Fruit fly (Drosophila melanogaster) whole organism, wandering third instar larva: ENCODE results near the gene Iyd.

ENCODE experiments used
- Abd-B ChIP-seq: fragments of >200 bp; optimal IDR thresholded peaks from 2 replicates; lab custom pipeline; 2017; ENCODE audit warnings: missing biosample characterization, missing genetic modification characterization
- CrebA ChIP-seq: fragments of 200-800 bp; sonication (Bioruptor generic); optimal IDR thresholded peaks from 2 replicates; lab custom pipeline; 2016; ENCODE audit warnings: missing biosample characterization, mild to moderate bottlenecking, missing genetic modification characterization, borderline replicate concordance
- Dfd ChIP-seq: fragments of >200 bp; optimal IDR thresholded peaks from 2 replicates; lab custom pipeline; 2017; ENCODE audit warnings: missing biosample characterization, missing genetic modification characterization
- Dif ChIP-seq: fragments of 200-275, 200-300 bp; sonication (Bioruptor generic); optimal IDR thresholded peaks from 2 replicates; lab custom pipeline; 2018; ENCODE audit warnings: missing biosample characterization, missing genetic modification characterization; ENCODE audit not compliant: partially characterized antibody
- GATAd ChIP-seq: sonication (Bioruptor generic); optimal IDR thresholded peaks from 2 replicates; lab custom pipeline; 2016; ENCODE audit warnings: missing biosample characterization, missing genetic modification characterization
- Hnf4 ChIP-seq: fragments of 200-800 bp; sonication (Bioruptor generic); optimal IDR thresholded peaks from 2 replicates; lab custom pipeline; 2016; ENCODE audit warnings: missing biosample characterization, mild to moderate bottlenecking, missing genetic modification characterization
- Hr78 ChIP-seq: fragments of >200 bp; optimal IDR thresholded peaks from 2 replicates; lab custom pipeline; 2017; ENCODE audit warnings: missing biosample characterization, missing genetic modification characterization
- Hr83 ChIP-seq: fragments of 200-300 bp; sonication (Bioruptor generic); optimal IDR thresholded peaks from 2 replicates; lab custom pipeline; 2016; ENCODE audit warnings: missing biosample characterization, mild to moderate bottlenecking, missing genetic modification characterization, moderate library complexity; ENCODE audit not compliant: poor library complexity, severe bottlenecking
- Jra ChIP-seq: sonication (Bioruptor generic); optimal IDR thresholded peaks from 2 replicates; lab custom pipeline; 2016; ENCODE audit warnings: missing biosample characterization, missing genetic modification characterization
- Myc ChIP-seq: fragments of >200 bp; optimal IDR thresholded peaks from 2 replicates; lab custom pipeline; 2017
- N ChIP-seq: fragments of >200 bp; optimal IDR thresholded peaks from 2 replicates; lab custom pipeline; 2018; ENCODE audit warnings: missing biosample characterization, missing external identifiers, missing genetic modification characterization
- OdsH ChIP-seq: fragments of 200-800 bp; sonication (Bioruptor generic); optimal IDR thresholded peaks from 2 replicates; lab custom pipeline; 2016; ENCODE audit warnings: missing biosample characterization, mild to moderate bottlenecking, missing genetic modification characterization
- Rel ChIP-seq, 2 experiments: fragments of 200-800 bp; sonication (Bioruptor generic) in 1 of 2; optimal IDR thresholded peaks; 2 replicates in 1 of 2; 3 replicates in 1 of 2; lab custom pipeline; 2016 to 2019; ENCODE audit warnings: mild to moderate bottlenecking in 2 of 2, missing biosample characterization in 2 of 2, missing genetic modification characterization in 2 of 2, moderate library complexity in 1 of 2
- Sp1 ChIP-seq: fragments of 200-800 bp; sonication (Bioruptor generic); optimal IDR thresholded peaks from 3 replicates; lab custom pipeline; 2019; ENCODE audit warnings: missing biosample characterization, mild to moderate bottlenecking, missing genetic modification characterization, moderate library complexity
- Vsx2 ChIP-seq: fragments of 200-300, 225-300 bp; sonication (Bioruptor generic); optimal IDR thresholded peaks from 2 replicates; lab custom pipeline; 2018; ENCODE audit warnings: missing biosample characterization, missing genetic modification characterization; ENCODE audit not compliant: partially characterized antibody
- br ChIP-seq: fragments of 200-800 bp; sonication (Bioruptor generic); optimal IDR thresholded peaks from 2 replicates; lab custom pipeline; 2016; ENCODE audit warnings: missing biosample characterization, missing genetic modification characterization
- brk ChIP-seq: fragments of 200-800 bp; sonication (Bioruptor generic); optimal IDR thresholded peaks from 2 replicates; lab custom pipeline; 2016; ENCODE audit warnings: missing biosample characterization, mild to moderate bottlenecking, missing genetic modification characterization
- dl ChIP-seq, 2 experiments: fragments of 175-275, 200-275 bp in 1 of 2; fragments of 200-275 bp in 1 of 2; sonication (Bioruptor generic); optimal IDR thresholded peaks; lab custom pipeline; 2018; ENCODE audit warnings: mild to moderate bottlenecking in 2 of 2, missing biosample characterization in 2 of 2, missing genetic modification characterization in 2 of 2, moderate library complexity in 2 of 2; ENCODE audit not compliant: partially characterized antibody in 2 of 2, insufficient read depth in 1 of 2
- dmrt93B ChIP-seq: fragments of 200-800 bp; sonication (Bioruptor generic); optimal IDR thresholded peaks from 2 replicates; lab custom pipeline; 2018; ENCODE audit warnings: missing biosample characterization, mild to moderate bottlenecking, missing genetic modification characterization
- dsf ChIP-seq: sonication (Bioruptor generic); optimal IDR thresholded peaks from 2 replicates; lab custom pipeline; 2016; ENCODE audit warnings: missing biosample characterization, missing genetic modification characterization, borderline replicate concordance
- ey ChIP-seq: fragments of 200-800 bp; sonication (Bioruptor generic); optimal IDR thresholded peaks from 2 replicates; lab custom pipeline; 2016; ENCODE audit warnings: missing biosample characterization, missing genetic modification characterization
- foxo ChIP-seq, 2 experiments: fragments of 200-800 bp; sonication (Bioruptor generic); optimal IDR thresholded peaks; 2 replicates in 1 of 2; 3 replicates in 1 of 2; lab custom pipeline; 2016 to 2017; ENCODE audit warnings: missing biosample characterization in 2 of 2, missing genetic modification characterization in 2 of 2
- fru ChIP-seq: fragments of 200-800 bp; sonication (Bioruptor generic); optimal IDR thresholded peaks from 3 replicates; lab custom pipeline; 2016; ENCODE audit warnings: missing biosample characterization, mild to moderate bottlenecking, missing genetic modification characterization
- jim ChIP-seq: fragments of 175-275, 200-325 bp; sonication (Bioruptor generic); optimal IDR thresholded peaks from 2 replicates; lab custom pipeline; 2016; ENCODE audit warnings: missing biosample characterization, mild to moderate bottlenecking, missing genetic modification characterization
- lola ChIP-seq: fragments of >200 bp; optimal IDR thresholded peaks from 2 replicates; lab custom pipeline; 2017; ENCODE audit warnings: missing biosample characterization, missing genetic modification characterization
- pan ChIP-seq: fragments of >200 bp; optimal IDR thresholded peaks from 2 replicates; lab custom pipeline; 2017
- psq ChIP-seq: fragments of 200-800 bp; sonication (Bioruptor generic); optimal IDR thresholded peaks from 3 replicates; lab custom pipeline; 2017; ENCODE audit warnings: missing biosample characterization, mild to moderate bottlenecking, missing genetic modification characterization, moderate library complexity
- rgr ChIP-seq: fragments of 200-800 bp; sonication (Bioruptor generic); optimal IDR thresholded peaks from 3 replicates; lab custom pipeline; 2016; ENCODE audit warnings: missing biosample characterization, mild to moderate bottlenecking, missing genetic modification characterization
- sage ChIP-seq: fragments of 200-800 bp; sonication (Bioruptor generic); optimal IDR thresholded peaks from 2 replicates; lab custom pipeline; 2016; ENCODE audit warnings: missing biosample characterization, mild to moderate bottlenecking, missing genetic modification characterization
- sv ChIP-seq: fragments of 200-800 bp; sonication (Bioruptor generic); optimal IDR thresholded peaks from 3 replicates; lab custom pipeline; 2016; ENCODE audit warnings: missing biosample characterization, missing genetic modification characterization
- tai ChIP-seq: sonication (Bioruptor generic); optimal IDR thresholded peaks from 2 replicates; lab custom pipeline; 2016; ENCODE audit warnings: missing biosample characterization, missing genetic modification characterization
- usp ChIP-seq: fragments of >200 bp; optimal IDR thresholded peaks from 2 replicates; lab custom pipeline; 2017; ENCODE audit warnings: missing biosample characterization, missing genetic modification characterization
- woc ChIP-seq: sonication (Bioruptor generic); optimal IDR thresholded peaks from 2 replicates; lab custom pipeline; 2016; ENCODE audit warnings: missing biosample characterization, mild to moderate bottlenecking, missing genetic modification characterization

The Iyd gene

DNA sequence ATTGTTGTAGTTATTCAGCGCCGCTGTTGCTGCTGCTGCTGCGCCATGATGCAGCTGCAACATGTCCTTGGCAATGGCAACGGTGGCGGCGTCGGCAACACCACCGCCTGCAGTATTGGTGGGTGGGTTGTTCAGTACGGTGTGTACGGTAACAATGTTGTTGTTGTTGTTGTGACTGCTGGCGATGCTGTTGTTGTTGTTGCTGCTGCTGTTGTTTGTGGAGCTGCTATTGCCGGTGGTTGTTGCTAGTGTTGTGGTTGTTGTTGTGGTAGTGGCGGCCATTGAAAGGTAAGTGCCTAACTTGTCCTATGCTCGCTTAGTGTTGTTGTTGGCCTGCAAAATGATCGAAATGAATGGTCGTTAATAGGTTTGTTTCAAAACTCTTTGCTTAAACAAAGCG, 21.7 kb upstream of the Iyd start:
- no peak for TF ChIP-seq Hnf4 (GFP tag; lab: Kevin White, UChicago)
- TF ChIP-seq fru, result no peak
- TF ChIP-seq dl (GFP tag; optimal IDR thresholded peaks at IDR 0.05; lab: Kevin White, UChicago; ENCODE audit: insufficient read depth in 1 of 2, partially characterized antibody in 2 of 2), result no peak
- no peak for TF ChIP-seq OdsH (GFP tag; lab: Kevin White, UChicago)
- no peak for TF ChIP-seq usp (GFP tag; lab: Kevin White, UChicago)
- TF ChIP-seq tai (GFP tag; lab: Kevin White, UChicago), result no peak
- TF ChIP-seq CrebA (GFP tag; lab: Kevin White, UChicago), result no peak
- TF ChIP-seq pan (lab: Kevin White, UChicago), result no peak
- no peak for TF ChIP-seq sage (GFP tag; lab: Kevin White, UChicago)
- no peak for TF ChIP-seq woc
- no peak for TF ChIP-seq Rel (GFP tag; optimal IDR thresholded peaks at IDR 0.05; lab: Kevin White, UChicago)
- TF ChIP-seq Rel (tag; optimal IDR thresholded peaks at IDR 0.05; lab: Kevin White, UChicago), result no peak
- no peak for TF ChIP-seq jim
- no peak for TF ChIP-seq foxo (GFP tag; optimal IDR thresholded peaks at IDR 0.05; lab: Kevin White, UChicago)
- TF ChIP-seq dsf, result no peak
- TF ChIP-seq sv (GFP tag; lab: Kevin White, UChicago), result no peak
- no peak for TF ChIP-seq Jra (GFP tag; lab: Kevin White, UChicago)
- TF ChIP-seq dmrt93B (GFP tag; lab: Kevin White, UChicago), result no peak
- no peak for TF ChIP-seq brk (GFP tag; lab: Kevin White, UChicago)
- TF ChIP-seq Dif (GFP tag; lab: Kevin White, UChicago), result no peak
- no peak for TF ChIP-seq Hr83

DNA sequence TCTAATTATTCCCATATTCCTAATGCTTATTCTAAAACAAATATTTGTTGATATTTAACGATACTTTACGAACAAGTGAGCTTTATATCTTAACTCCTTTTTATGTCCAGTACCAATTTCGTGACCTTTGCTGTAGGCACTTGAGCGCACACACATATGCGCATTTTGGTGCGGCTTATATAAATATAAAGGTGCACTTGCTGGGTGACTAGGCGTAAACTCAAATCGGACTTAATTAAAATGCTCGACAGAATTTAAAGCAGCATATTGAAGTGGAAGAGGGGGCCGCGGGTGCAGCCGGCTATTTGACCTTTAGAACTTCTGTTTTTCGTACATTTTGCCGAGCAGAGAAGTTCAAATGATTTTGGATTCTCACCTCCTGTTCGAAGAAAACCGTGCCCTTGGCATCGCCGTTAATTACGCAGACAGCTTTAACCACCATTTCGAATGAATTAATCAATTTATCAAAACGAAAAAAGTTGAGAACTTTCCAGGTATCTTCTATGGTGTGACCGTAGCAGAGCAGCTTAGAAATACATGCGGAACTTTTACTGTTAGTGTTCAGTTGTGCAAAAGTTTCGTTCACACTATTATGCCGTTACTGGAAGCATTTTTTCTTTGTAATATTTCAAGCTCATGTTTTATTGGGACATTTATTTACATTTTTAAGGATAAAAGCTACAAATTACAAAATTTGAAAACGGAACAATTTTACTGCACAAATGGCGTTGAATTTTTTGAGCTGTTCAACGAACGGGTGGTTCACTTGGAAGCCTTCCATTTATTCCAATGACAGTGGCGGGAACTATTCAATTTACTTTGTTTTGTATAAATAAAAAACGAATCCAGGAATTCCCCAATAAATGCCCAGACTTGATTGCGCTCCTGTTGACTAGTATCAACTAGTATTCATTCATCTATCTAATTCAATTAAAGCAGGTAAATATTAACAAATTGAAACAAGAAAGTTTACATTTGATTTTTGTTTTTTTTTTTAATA, 17.5 kb upstream of the Iyd start, which contains the start of gene Sod1:
Gene Sod1 (minus strand): TSS at position 543 of the 1,000 bp plus-strand sequence.
- TF ChIP-seq CrebA (GFP tag; lab: Kevin White, UChicago) (no peak), dmrt93B (GFP tag; lab: Kevin White, UChicago) (no peak), br (GFP tag; lab: Kevin White, UChicago) (peak; percentile 32), Jra (GFP tag; lab: Kevin White, UChicago) (no peak), lola (GFP tag; lab: Kevin White, UChicago) (peak; percentile 6), Hnf4 (GFP tag; lab: Kevin White, UChicago) (peak; percentile 89), Myc (lab: Kevin White, UChicago) (no peak), woc (no peak), brk (GFP tag; lab: Kevin White, UChicago) (no peak), Hr83 (peak; percentile 26), fru (no peak), Vsx2 (GFP tag; lab: Kevin White, UChicago) (no peak), GATAd (GFP tag; lab: Kevin White, UChicago) (no peak), pan (lab: Kevin White, UChicago) (no peak), rgr (GFP tag; lab: Kevin White, UChicago) (peak; percentile 19), Rel (GFP tag; optimal IDR thresholded peaks at IDR 0.05; lab: Kevin White, UChicago) (no peak), Rel (tag; optimal IDR thresholded peaks at IDR 0.05; lab: Kevin White, UChicago) (peak; percentile 79), Abd-B (GFP tag; lab: Kevin White, UChicago) (no peak)
- TF ChIP-seq, all 38 proteins: peak for 6

dm6 chr3L:11112427-11112826, 16.4 kb upstream of the Iyd start:
- no peak for TF ChIP-seq rgr (GFP tag; lab: Kevin White, UChicago)

dm6 chr3L:11109454-11109853, 13.4 kb upstream of the Iyd start, which contains the start of the genes CG34012 and emei:
Gene CG34012, minus strand, starts transcription at chr3L:11109505.
Gene emei, plus strand, starts transcription at chr3L:11109690.
- TF ChIP-seq Rel (GFP tag; optimal IDR thresholded peaks at IDR 0.05; lab: Kevin White, UChicago) (no peak), Rel (tag; optimal IDR thresholded peaks at IDR 0.05; lab: Kevin White, UChicago) (no peak), woc (no peak), Sp1 (GFP tag; lab: Kevin White, UChicago) (no peak), Hnf4 (GFP tag; lab: Kevin White, UChicago) (no peak), tai (GFP tag; lab: Kevin White, UChicago) (no peak), pan (lab: Kevin White, UChicago) (no peak), foxo (GFP tag; optimal IDR thresholded peaks at IDR 0.05; lab: Kevin White, UChicago) (no peak), brk (GFP tag; lab: Kevin White, UChicago) (no peak), Dfd (GFP tag; lab: Kevin White, UChicago) (no peak), N (no peak), rgr (GFP tag; lab: Kevin White, UChicago) (no peak), Hr83 (no peak), psq (no peak), ey (GFP tag; lab: Kevin White, UChicago) (no peak), dmrt93B (GFP tag; lab: Kevin White, UChicago) (no peak), jim (no peak), Hr78 (GFP tag; lab: Kevin White, UChicago) (no peak), Dif (GFP tag; lab: Kevin White, UChicago) (no peak), Myc (lab: Kevin White, UChicago) (no peak), OdsH (GFP tag; lab: Kevin White, UChicago) (no peak)
